Worm (Caenorhabditis elegans): ENCODE measurements around the gene hap-1.

ce11 chrIII:5244539-5244938, 19.2 kb upstream of the hap-1 start, which contains the start of gene cnd-1:
- TF ChIP-seq sea-1 (GFP tag; conservative IDR thresholded peaks at IDR 0.05) (no peak), scrt-1 (GFP tag; IDR thresholded peaks at IDR 0.05) (no peak), pes-1 (GFP tag; IDR thresholded peaks at IDR 0.05) (no peak), tbx-37 (GFP tag; conservative IDR thresholded peaks at IDR 0.05) (no peak), tra-4 (tag; optimal IDR thresholded peaks at IDR 0.05) (no peak), ama-1 (optimal IDR thresholded peaks at IDR 0.05) (no peak), flt-1 (GFP tag; IDR thresholded peaks at IDR 0.05) (no peak), B0310.2 (tag; optimal IDR thresholded peaks at IDR 0.05) (no peak), ets-7 (tag; optimal IDR thresholded peaks at IDR 0.05) (no peak), tbx-11 (GFP tag; IDR thresholded peaks at IDR 0.05) (no peak), F13C5.2 (tag; optimal IDR thresholded peaks at IDR 0.05) (no peak)

Measured in whole organism, early embryonic.